Worm (Caenorhabditis elegans): ENCODE results near the gene K01C8.2.

The K01C8.2 gene

ce11 chrII:8222309-8223065 is 46.8 kb downstream of the K01C8.2 start, which contains the start of gene dab-1:
TSS of gene dab-1 (plus strand) at chrII:8222386.
- TF ChIP-seq fos-1 (tag; optimal IDR thresholded peaks at IDR 0.05) (peak; percentile 35), sem-4 (tag; optimal IDR thresholded peaks at IDR 0.05) (peak; percentile 61), ztf-1 (GFP tag; conservative IDR thresholded peaks at IDR 0.05) (no peak), nhr-25 (tag; optimal IDR thresholded peaks at IDR 0.05) (peak; percentile 86), nhr-77 (tag; optimal IDR thresholded peaks at IDR 0.05) (no peak), mdl-1 (tag; optimal IDR thresholded peaks at IDR 0.05) (peak in 1 of 2 experiments; percentile 29), sma-3 (GFP tag; optimal IDR thresholded peaks at IDR 0.05) (peak; percentile 9), zag-1 (tag; optimal IDR thresholded peaks at IDR 0.05) (no peak), elt-1 (tag; optimal IDR thresholded peaks at IDR 0.05) (no peak), C34F6.9 (tag; optimal IDR thresholded peaks at IDR 0.05) (peak; percentile 46), unc-55 (GFP tag; optimal IDR thresholded peaks at IDR 0.05) (peak; percentile 28), nhr-21 (tag; optimal IDR thresholded peaks at IDR 0.05) (peak; percentile 43), lsy-2 (tag; optimal IDR thresholded peaks at IDR 0.05) (peak in 1 of 2 experiments; percentile 32), peb-1 (tag; optimal IDR thresholded peaks at IDR 0.05) (no peak), egl-27 (tag; optimal IDR thresholded peaks at IDR 0.05) (no peak), ZK546.5 (tag; optimal IDR thresholded peaks at IDR 0.05) (no peak), blmp-1 (tag; optimal IDR thresholded peaks at IDR 0.05; ENCODE audit: insufficient read depth) (peak; percentile 10), nhr-129 (tag; optimal IDR thresholded peaks at IDR 0.05) (peak; percentile 68)

- TF ChIP-seq ztf-11 (tag; optimal IDR thresholded peaks at IDR 0.05): no peak
- no peak for TF ChIP-seq peb-1 (tag; optimal IDR thresholded peaks at IDR 0.05)
Observed at ce11 chrII:8220267-8220666, 49.0 kb downstream of the K01C8.2 start.

ce11 chrII:8218266-8218665 is 51.0 kb downstream of the K01C8.2 start:
- TF ChIP-seq blmp-1 (tag; optimal IDR thresholded peaks at IDR 0.05; ENCODE audit: insufficient read depth): no peak
- TF ChIP-seq lsy-2 (tag; optimal IDR thresholded peaks at IDR 0.05): no peak
- no peak for TF ChIP-seq skn-1 (tag; optimal IDR thresholded peaks at IDR 0.05)
- TF ChIP-seq C34F6.9 (tag; optimal IDR thresholded peaks at IDR 0.05): no peak
- no peak for TF ChIP-seq Y55F3AM.14 (GFP tag; optimal IDR thresholded peaks at IDR 0.05)
- no peak for TF ChIP-seq fos-1 (tag; optimal IDR thresholded peaks at IDR 0.05)
- TF ChIP-seq mbf-1 (tag; optimal IDR thresholded peaks at IDR 0.05): no peak
- no peak for TF ChIP-seq nhr-6 (tag; optimal IDR thresholded peaks at IDR 0.05)
- no peak for TF ChIP-seq nhr-77 (tag; optimal IDR thresholded peaks at IDR 0.05)
- no peak for TF ChIP-seq F13H6.1 (tag; optimal IDR thresholded peaks at IDR 0.05)
- no peak for TF ChIP-seq aly-2 (tag; optimal IDR thresholded peaks at IDR 0.05)
- no peak for TF ChIP-seq lin-13 (GFP tag; optimal IDR thresholded peaks at IDR 0.05)
- no peak for TF ChIP-seq nhr-11 (tag; optimal IDR thresholded peaks at IDR 0.05)
- no peak for TF ChIP-seq ZK546.5 (tag; optimal IDR thresholded peaks at IDR 0.05)
- no peak for TF ChIP-seq ceh-16 (tag; optimal IDR thresholded peaks at IDR 0.05)
- TF ChIP-seq unc-39 (tag; optimal IDR thresholded peaks at IDR 0.05): no peak
- TF ChIP-seq mab-5 (tag; optimal IDR thresholded peaks at IDR 0.05): no peak

Measured in whole organism, L2 larva.